Fruit fly (Drosophila melanogaster): ENCODE data around the gene CG34027.

CG34027 gene

dm6 chr3R:25127231-25127689, 18.4 kb upstream of the CG34027 start, which contains the start of the genes Mocs2A, Mocs2B and Clbn (continued):
- no peak for TF ChIP-seq CG1832 (GFP tag; optimal IDR thresholded peaks at IDR 0.05)
- peak; percentile 12 for TF ChIP-seq lbe (GFP tag; optimal IDR thresholded peaks at IDR 0.05)
- TF ChIP-seq CG34422 (GFP tag; IDR thresholded peaks at IDR 0.05) = peak; percentile 55; the same call in 1 of the 3 replicates
- no peak for TF ChIP-seq ap (GFP tag; IDR thresholded peaks at IDR 0.05)
- no peak for TF ChIP-seq CG3838 (GFP tag; optimal IDR thresholded peaks at IDR 0.05)
- TF ChIP-seq Sin3A (optimal IDR thresholded peaks at IDR 0.05) = no peak
- TF ChIP-seq tll (GFP tag; optimal IDR thresholded peaks at IDR 0.05) = no peak
- TF ChIP-seq CG12744 (GFP tag; optimal IDR thresholded peaks at IDR 0.05) = no peak
- no peak for TF ChIP-seq CG12155 (GFP tag; optimal IDR thresholded peaks at IDR 0.05)
- TF ChIP-seq jing (GFP tag; optimal IDR thresholded peaks at IDR 0.05) = no peak
- TF ChIP-seq C15 (GFP tag; IDR thresholded peaks at IDR 0.05) = no peak
- no peak for TF ChIP-seq CG12299 (tag; optimal IDR thresholded peaks at IDR 0.05)
- no peak for TF ChIP-seq dmrt99B (tag; optimal IDR thresholded peaks at IDR 0.05)
- TF ChIP-seq BEAF-32 (GFP tag; optimal IDR thresholded peaks at IDR 0.05) = peak; percentile 75
- TF ChIP-seq D19B (GFP tag; optimal IDR thresholded peaks at IDR 0.05) = no peak
- no peak for TF ChIP-seq Doc2 (GFP tag; IDR thresholded peaks at IDR 0.05)
- TF ChIP-seq E2f2 (GFP tag; IDR thresholded peaks at IDR 0.05) = 0 out of 2 replicates have a peak, but pooled peaks have one; percentile 8
- TF ChIP-seq Neu2 (GFP tag; optimal IDR thresholded peaks at IDR 0.05; ENCODE audit: borderline replicate concordance) = no peak
- no peak for TF ChIP-seq Atf3 (GFP tag; optimal IDR thresholded peaks at IDR 0.05)
- no peak for TF ChIP-seq lilli (GFP tag; optimal IDR thresholded peaks at IDR 0.05)
- TF ChIP-seq Six4 (GFP tag; optimal IDR thresholded peaks at IDR 0.05) = no peak
- TF ChIP-seq Hr39 (optimal IDR thresholded peaks at IDR 0.05) = no peak
- TF ChIP-seq CrebB (tag; optimal IDR thresholded peaks at IDR 0.05) = no peak
- peak; percentile 91 for TF ChIP-seq pfk (GFP tag; optimal IDR thresholded peaks at IDR 0.05)
- peak; percentile 75 for TF ChIP-seq CG14860 (GFP tag; IDR thresholded peaks at IDR 0.05; ENCODE audit: partially characterized antibody)
- no peak for TF ChIP-seq sqz (GFP tag; optimal IDR thresholded peaks at IDR 0.05)

- TF ChIP-seq ssp (GFP tag; IDR thresholded peaks at IDR 0.05) = no peak
- TF ChIP-seq sim (GFP tag; IDR thresholded peaks at IDR 0.05) = no peak
- TF ChIP-seq dimm (GFP tag; IDR thresholded peaks at IDR 0.05) = no peak
- TF ChIP-seq CG12104 (GFP tag; optimal IDR thresholded peaks at IDR 0.05) = no peak
- no peak for TF ChIP-seq cas (GFP tag; IDR thresholded peaks at IDR 0.05)
- TF ChIP-seq ems (GFP tag; optimal IDR thresholded peaks at IDR 0.05) = no peak
- TF ChIP-seq cwo (GFP tag; optimal IDR thresholded peaks at IDR 0.05) = peak; percentile 42
- peak; percentile 6 for TF ChIP-seq mirr (GFP tag; optimal IDR thresholded peaks at IDR 0.05)
- TF ChIP-seq Ravus (GFP tag; IDR thresholded peaks at IDR 0.05) = no peak
- no peak for TF ChIP-seq H2.0 (GFP tag; IDR thresholded peaks at IDR 0.05)
- no peak for TF ChIP-seq MESR4 (GFP tag; optimal IDR thresholded peaks at IDR 0.05)
- no peak for TF ChIP-seq CG8478 (optimal IDR thresholded peaks at IDR 0.05)
- TF ChIP-seq NFAT (GFP tag; IDR thresholded peaks at IDR 0.05) = no peak
- TF ChIP-seq salm (tag; optimal IDR thresholded peaks at IDR 0.05) = no peak
- TF ChIP-seq Ets65A (GFP tag) = peak; percentile 4
- no peak for TF ChIP-seq CG10565 (GFP tag; optimal IDR thresholded peaks at IDR 0.05)
- no peak for TF ChIP-seq CG17829 (tag; optimal IDR thresholded peaks at IDR 0.05)
- TF ChIP-seq Adf1 (GFP tag; IDR thresholded peaks at IDR 0.05) = no peak
- no peak for TF ChIP-seq CG8290 (GFP tag; optimal IDR thresholded peaks at IDR 0.05)
- TF ChIP-seq CG8290 (tag; optimal IDR thresholded peaks at IDR 0.05) = no peak
- no peak for TF ChIP-seq CG3995 (GFP tag; optimal IDR thresholded peaks at IDR 0.05)
- no peak for TF ChIP-seq CG4820 (GFP tag; optimal IDR thresholded peaks at IDR 0.05)
- no peak for TF ChIP-seq CG13624 (GFP tag; optimal IDR thresholded peaks at IDR 0.05)
- TF ChIP-seq Atf-2 (GFP tag; optimal IDR thresholded peaks at IDR 0.05) = no peak
- peak; percentile 64 for TF ChIP-seq CG8281 (tag; optimal IDR thresholded peaks at IDR 0.05)
- TF ChIP-seq CkIIα-i1 (GFP tag; IDR thresholded peaks at IDR 0.05) = no peak
- TF ChIP-seq exex (tag; optimal IDR thresholded peaks at IDR 0.05) = peak; percentile 23
- TF ChIP-seq corto (GFP tag; optimal IDR thresholded peaks at IDR 0.05) = no peak
- TF ChIP-seq fd102C (GFP tag; optimal IDR thresholded peaks at IDR 0.05) = no peak
Observed at dm6 chr3R:25126823-25127222, 18.0 kb upstream of the CG34027 start.

All from whole organism, embryonic.